Worm (Caenorhabditis elegans) whole organism, early embryonic: ENCODE results near the gene clec-143.

Source experiments
- B0310.2 ChIP-seq: sonication (generic microtip); optimal IDR thresholded peaks from 2 replicates; lab custom pipeline; 2016; ENCODE audit warnings: mild to moderate bottlenecking, missing genetic modification characterization, missing compliant biosample characterization
- ama-1 ChIP-seq: fragments of 150-350 bp; optimal IDR thresholded peaks from 2 replicates; lab custom pipeline; 2014
- ceh-36 ChIP-seq: sonication (generic microtip); optimal IDR thresholded peaks from 2 replicates; lab custom pipeline; 2016; ENCODE audit warnings: missing genetic modification characterization, inconsistent platforms, missing compliant biosample characterization
- flt-1 ChIP-seq: fragments of 200-800 bp; sonication (Bioruptor generic); IDR thresholded peaks from 2 replicates; pipeline ENCODE4 v1.3.6; 2022; ENCODE audit warnings: missing genetic modification characterization, missing compliant biosample characterization
- hmbx-1 ChIP-seq: sonication (generic microtip); optimal IDR thresholded peaks from 2 replicates; lab custom pipeline; 2016; ENCODE audit warnings: mild to moderate bottlenecking, missing genetic modification characterization, missing compliant biosample characterization
- hnd-1 ChIP-seq: sonication (generic microtip); optimal IDR thresholded peaks from 2 replicates; lab custom pipeline; 2016; ENCODE audit warnings: missing genetic modification characterization, missing compliant biosample characterization
- pes-1 ChIP-seq: fragments of 200-800 bp; sonication (Bioruptor generic); IDR thresholded peaks from 2 replicates; pipeline ENCODE4 v1.3.6; 2022; ENCODE audit warnings: missing genetic modification reagents, missing genetic modification characterization, missing compliant biosample characterization
- scrt-1 ChIP-seq: fragments of 200-800 bp; sonication (Bioruptor generic); IDR thresholded peaks from 2 replicates; pipeline ENCODE4 v1.3.6; 2022; ENCODE audit warnings: missing genetic modification characterization, missing compliant biosample characterization
- sea-1 ChIP-seq: fragments of 200-800 bp; sonication (Bioruptor generic); conservative IDR thresholded peaks from 2 replicates; pipeline ENCODE4 v1.3.6; 2022; ENCODE audit warnings: missing genetic modification characterization, missing compliant biosample characterization
- tbx-11 ChIP-seq: fragments of 200-800 bp; sonication (Bioruptor generic); IDR thresholded peaks from 2 replicates; pipeline ENCODE4 v1.3.6; 2022; ENCODE audit warnings: missing genetic modification characterization, missing compliant biosample characterization
- tbx-37 ChIP-seq: fragments of 200-800 bp; sonication (Bioruptor generic); conservative IDR thresholded peaks from 2 replicates; pipeline ENCODE4 v1.3.6; 2022; ENCODE audit warnings: missing genetic modification reagents, missing genetic modification characterization, missing compliant biosample characterization

DNA sequence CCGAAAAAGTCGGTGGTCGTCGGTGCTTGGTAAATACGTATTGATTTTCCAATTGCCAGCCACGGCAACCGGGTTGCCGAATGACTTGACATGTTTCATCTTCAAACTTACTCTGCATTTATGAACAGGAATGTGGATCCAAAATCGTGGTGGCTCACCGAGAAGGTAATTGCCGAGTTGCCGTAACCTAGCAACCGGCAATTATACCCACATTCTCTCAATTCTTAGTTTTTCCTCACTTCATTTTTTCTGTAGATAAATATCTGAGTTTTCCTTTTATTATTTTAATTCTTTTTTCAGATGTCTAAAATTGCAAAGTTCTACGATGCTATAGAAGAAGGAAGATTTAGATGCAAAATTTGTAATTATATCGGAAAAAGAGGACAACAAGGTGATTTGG is 17.5 kb downstream of the clec-143 start, which contains the start of gene ZK673.4:
- TF ChIP-seq tbx-37 (GFP tag; lab: Robert Waterston, UW) (no peak), hnd-1 (tag; lab: Kevin White, UChicago) (no peak), ama-1 (lab: Kevin White, UChicago) (no peak), flt-1 (no peak), tbx-11 (no peak), B0310.2 (no peak), hmbx-1 (tag; lab: Kevin White, UChicago) (no peak), sea-1 (GFP tag; lab: Robert Waterston, UW) (no peak), scrt-1 (GFP tag; lab: Robert Waterston, UW) (no peak), ceh-36 (tag; lab: Kevin White, UChicago) (no peak), pes-1 (no peak)
